Fruit fly (Drosophila melanogaster) whole organism, embryonic: Measurements from ENCODE around the gene Cys.
A peak's percentile ranks its signal among the peaks of the same experiment; 100 is the strongest.

Source experiments
- ATbp ChIP-seq: fragments of 200-800 bp; sonication (Bioruptor generic); optimal IDR thresholded peaks from 2 replicates; lab custom pipeline; 2017; ENCODE audit warnings: missing biosample characterization, mild to moderate bottlenecking, missing genetic modification characterization, missing genetic modification reagents
- Adf1 ChIP-seq: fragments of 200-800 bp; sonication (Bioruptor generic); IDR thresholded peaks from 2 replicates; pipeline ENCODE4 v1.3.6; 2022; ENCODE audit warnings: missing biosample characterization, missing genetic modification characterization
- BtbVII ChIP-seq: fragments of 200-800 bp; sonication (Bioruptor generic); optimal IDR thresholded peaks from 3 replicates; lab custom pipeline; 2017; ENCODE audit warnings: missing biosample characterization, mild to moderate bottlenecking, missing genetic modification characterization
- CG12071 ChIP-seq: fragments of 200-800 bp; sonication (Bioruptor generic); optimal IDR thresholded peaks from 3 replicates; lab custom pipeline; 2018; ENCODE audit warnings: missing biosample characterization, mild to moderate bottlenecking, missing genetic modification characterization
- CG12219 ChIP-seq: fragments of 200-800 bp; sonication (Bioruptor generic); optimal IDR thresholded peaks from 3 replicates; lab custom pipeline; 2018; ENCODE audit warnings: missing biosample characterization, mild to moderate bottlenecking, missing genetic modification characterization
- CG13296 ChIP-seq: fragments of 200-800 bp; sonication (Bioruptor generic); optimal IDR thresholded peaks from 3 replicates; lab custom pipeline; 2018; ENCODE audit warnings: missing biosample characterization, mild to moderate bottlenecking, missing genetic modification characterization
- CG14050 ChIP-seq: fragments of 200-800 bp; sonication (Bioruptor generic); IDR thresholded peaks from 3 replicates; pipeline ENCODE4 v1.3.6; 2022; ENCODE audit warnings: missing biosample characterization, missing genetic modification characterization
- CG15073 ChIP-seq: fragments of 200-800 bp; sonication (Bioruptor generic); optimal IDR thresholded peaks from 2 replicates; lab custom pipeline; 2016; ENCODE audit warnings: missing biosample characterization, missing genetic modification characterization
- CG15696 ChIP-seq: fragments of 200-800 bp; sonication (Bioruptor generic); optimal IDR thresholded peaks from 2 replicates; lab custom pipeline; 2019; ENCODE audit warnings: missing biosample characterization, mild to moderate bottlenecking, missing genetic modification characterization, moderate library complexity
- CG1647 ChIP-seq: fragments of 200-800 bp; sonication (Bioruptor generic); optimal IDR thresholded peaks from 3 replicates; lab custom pipeline; 2016; ENCODE audit warnings: missing biosample characterization, missing genetic modification characterization
- CG17359 ChIP-seq: fragments of 200-800 bp; sonication (Bioruptor generic); optimal IDR thresholded peaks from 3 replicates; lab custom pipeline; 2018; ENCODE audit warnings: missing biosample characterization, mild to moderate bottlenecking, missing genetic modification characterization, moderate library complexity
- CG17568 ChIP-seq: fragments of 200-800 bp; sonication (Bioruptor generic); optimal IDR thresholded peaks from 2 replicates; lab custom pipeline; 2018; ENCODE audit warnings: missing biosample characterization, mild to moderate bottlenecking, missing genetic modification characterization, moderate library complexity
- CG30431 ChIP-seq: fragments of 200-800 bp; sonication (Bioruptor generic); optimal IDR thresholded peaks from 2 replicates; lab custom pipeline; 2017; ENCODE audit warnings: missing biosample characterization, missing genetic modification characterization
- CG32767 ChIP-seq: fragments of 200-800 bp; sonication (Bioruptor generic); IDR thresholded peaks from 2 replicates; pipeline ENCODE4 v1.3.6; 2022; ENCODE audit warnings: missing biosample characterization, missing genetic modification characterization
- CG3726 ChIP-seq: fragments of 200-800 bp; sonication (Bioruptor generic); IDR thresholded peaks from 3 replicates; pipeline ENCODE4, ENCODE4 v1.3.6; 2022; ENCODE audit warnings: missing biosample characterization, missing genetic modification characterization
- CG4730 ChIP-seq: fragments of 200-800 bp; sonication (Bioruptor generic); IDR thresholded peaks from 2 replicates; pipeline ENCODE4 v1.3.6; 2022; ENCODE audit warnings: missing biosample characterization, missing genetic modification characterization
- CG5245 ChIP-seq: fragments of 200-800 bp; sonication (Bioruptor generic); optimal IDR thresholded peaks from 3 replicates; lab custom pipeline; 2016; ENCODE audit warnings: missing biosample characterization, missing genetic modification characterization
- CG7987 ChIP-seq: fragments of 200-800 bp; sonication (Bioruptor generic); optimal IDR thresholded peaks from 2 replicates; lab custom pipeline; 2018; ENCODE audit warnings: missing biosample characterization, mild to moderate bottlenecking, missing genetic modification characterization, moderate library complexity
- CG9727 ChIP-seq: fragments of 200-800 bp; sonication (Bioruptor generic); optimal IDR thresholded peaks from 3 replicates; lab custom pipeline; 2017; ENCODE audit warnings: missing biosample characterization, mild to moderate bottlenecking, missing genetic modification characterization
- Chrac-16 ChIP-seq: fragments of 200-800 bp; sonication (Bioruptor generic); optimal IDR thresholded peaks from 3 replicates; lab custom pipeline; 2016; ENCODE audit warnings: missing biosample characterization, missing genetic modification characterization
- D ChIP-seq, 2 experiments: fragments of 200-800 bp in 1 of 2; fragments of >200 bp in 1 of 2; sonication (Bioruptor generic) in 1 of 2; optimal IDR thresholded peaks; 2 replicates in 1 of 2; 3 replicates in 1 of 2; lab custom pipeline; 2017; ENCODE audit warnings: mild to moderate bottlenecking in 1 of 2, missing biosample characterization in 1 of 2, missing genetic modification characterization in 1 of 2, missing genetic modification reagents in 1 of 2
- Dp ChIP-seq: fragments of 200-800 bp; sonication (Bioruptor generic); optimal IDR thresholded peaks from 2 replicates; lab custom pipeline; 2018; ENCODE audit warnings: missing biosample characterization, mild to moderate bottlenecking, missing genetic modification characterization, moderate library complexity
- Eip74EF ChIP-seq, 2 experiments: fragments of 200-800 bp in 1 of 2; fragments of >200 bp in 1 of 2; sonication (Bioruptor generic) in 1 of 2; optimal IDR thresholded peaks; 2 replicates each; lab custom pipeline; 2017 to 2019; ENCODE audit warnings: missing biosample characterization in 2 of 2, missing genetic modification characterization in 2 of 2, mild to moderate bottlenecking in 1 of 2, moderate library complexity in 1 of 2
- Gsc ChIP-seq: fragments of 200-800 bp; sonication (Bioruptor generic); IDR thresholded peaks from 2 replicates; pipeline ENCODE4 v1.3.6; 2022; ENCODE audit warnings: missing biosample characterization, missing genetic modification characterization
- HLH4C ChIP-seq: fragments of 200-800 bp; sonication (Bioruptor generic); IDR thresholded peaks from 3 replicates; pipeline ENCODE4 v1.3.6; 2022; ENCODE audit warnings: missing biosample characterization, missing genetic modification characterization; ENCODE audit not compliant: partially characterized antibody
- HmgD ChIP-seq: fragments of 200-800 bp; sonication (Bioruptor generic); optimal IDR thresholded peaks from 3 replicates; lab custom pipeline; 2016; ENCODE audit warnings: missing biosample characterization, missing genetic modification characterization
- Mad ChIP-seq: fragments of 200-800 bp; sonication (Bioruptor generic); optimal IDR thresholded peaks from 2 replicates; lab custom pipeline; 2016; ENCODE audit warnings: missing biosample characterization, missing genetic modification characterization
- Pdp1 ChIP-seq, 2 experiments: fragments of 200-800 bp; sonication (Bioruptor generic); optimal IDR thresholded peaks; 3 replicates each; lab custom pipeline; 2016; ENCODE audit warnings: missing biosample characterization in 2 of 2, missing genetic modification characterization in 2 of 2, mild to moderate bottlenecking in 1 of 2, moderate library complexity in 1 of 2
- Poxn ChIP-seq: fragments of 200-800 bp; sonication (Bioruptor generic); IDR thresholded peaks from 2 replicates; pipeline ENCODE4 v1.3.6; 2022; ENCODE audit warnings: missing biosample characterization, missing genetic modification characterization
- Sox100B ChIP-seq: fragments of 200-800 bp; sonication (Bioruptor generic); optimal IDR thresholded peaks from 3 replicates; lab custom pipeline; 2018; ENCODE audit warnings: missing biosample characterization, mild to moderate bottlenecking, missing genetic modification characterization
- Stat92E ChIP-seq, 3 experiments: fragments of >200 bp in 2 of 3; fragments of 200-800 bp in 1 of 3; sonication (Bioruptor generic) in 1 of 3; optimal IDR thresholded peaks; 2 replicates each; lab custom pipeline; 2017 to 2019; ENCODE audit warnings: missing biosample characterization in 3 of 3, missing genetic modification characterization in 3 of 3, mild to moderate bottlenecking in 1 of 3, moderate library complexity in 1 of 3
- TFAM ChIP-seq: fragments of 200-800 bp; sonication (Bioruptor generic); optimal IDR thresholded peaks from 2 replicates; lab custom pipeline; 2017; ENCODE audit warnings: missing biosample characterization, missing genetic modification characterization, inconsistent platforms
- Vsx1 ChIP-seq: fragments of 200-800 bp; sonication (Bioruptor generic); optimal IDR thresholded peaks from 2 replicates; lab custom pipeline; 2017; ENCODE audit warnings: missing biosample characterization, mild to moderate bottlenecking, missing genetic modification characterization, missing genetic modification reagents
- bcd ChIP-seq: fragments of 200-800 bp; sonication (Bioruptor generic); optimal IDR thresholded peaks from 2 replicates; lab custom pipeline; 2017; ENCODE audit warnings: missing biosample characterization, mild to moderate bottlenecking, missing genetic modification characterization
- caup ChIP-seq: fragments of 200-800 bp; sonication (Bioruptor generic); optimal IDR thresholded peaks from 3 replicates; lab custom pipeline; 2017; ENCODE audit warnings: missing biosample characterization, mild to moderate bottlenecking, missing genetic modification characterization, moderate library complexity; ENCODE audit not compliant: severe bottlenecking
- cwo ChIP-seq: fragments of 200-800 bp; sonication (Bioruptor generic); optimal IDR thresholded peaks from 3 replicates; lab custom pipeline; 2017; ENCODE audit warnings: missing biosample characterization, missing genetic modification characterization, mild to moderate bottlenecking, moderate library complexity, missing genetic modification reagents
- gcm2 ChIP-seq: fragments of 200-800 bp; sonication (Bioruptor generic); optimal IDR thresholded peaks from 2 replicates; lab custom pipeline; 2016; ENCODE audit warnings: missing biosample characterization, missing genetic modification characterization
- mirr ChIP-seq: fragments of 200-800 bp; sonication (Bioruptor generic); optimal IDR thresholded peaks from 3 replicates; lab custom pipeline; 2018; ENCODE audit warnings: missing biosample characterization, mild to moderate bottlenecking, missing genetic modification characterization
- mld ChIP-seq: fragments of 200-800 bp; sonication (Bioruptor generic); IDR thresholded peaks from 3 replicates; pipeline ENCODE4 v1.3.6; 2022; ENCODE audit warnings: missing biosample characterization, missing genetic modification characterization; ENCODE audit not compliant: partially characterized antibody
- otp ChIP-seq: fragments of 200-800 bp; sonication (Bioruptor generic); IDR thresholded peaks from 3 replicates; pipeline ENCODE4, ENCODE4 v1.3.6; 2022; ENCODE audit warnings: missing biosample characterization, missing genetic modification characterization
- p53 ChIP-seq: fragments of 200-800 bp; sonication (Bioruptor generic); optimal IDR thresholded peaks from 2 replicates; lab custom pipeline; 2016; ENCODE audit warnings: missing biosample characterization, missing genetic modification characterization
- pho ChIP-seq: fragments of 200-800 bp; sonication (Bioruptor generic); optimal IDR thresholded peaks from 2 replicates; lab custom pipeline; 2016; ENCODE audit warnings: missing biosample characterization, missing genetic modification characterization
- salm ChIP-seq: fragments of 200-800 bp; sonication (Bioruptor generic); optimal IDR thresholded peaks from 2 replicates; lab custom pipeline; 2018; ENCODE audit warnings: missing biosample characterization, mild to moderate bottlenecking, missing genetic modification characterization
- slp2 ChIP-seq: fragments of 200-800 bp; sonication (Bioruptor generic); optimal IDR thresholded peaks from 2 replicates; lab custom pipeline; 2016; ENCODE audit warnings: missing biosample characterization, missing genetic modification characterization
- so ChIP-seq: fragments of 200-800 bp; sonication (Bioruptor generic); IDR thresholded peaks from 3 replicates; pipeline ENCODE4 v1.3.6; 2022; ENCODE audit warnings: missing biosample characterization, missing genetic modification characterization
- sob ChIP-seq: fragments of 200-800 bp; sonication (Bioruptor generic); IDR thresholded peaks from 2 replicates; pipeline ENCODE4 v1.3.6; 2022; ENCODE audit warnings: missing biosample characterization, missing genetic modification characterization
- usp ChIP-seq: fragments of >200 bp; optimal IDR thresholded peaks from 2 replicates; lab custom pipeline; 2017; ENCODE audit warnings: missing biosample characterization, missing genetic modification characterization
- wdn ChIP-seq: fragments of 200-800 bp; sonication (Bioruptor generic); IDR thresholded peaks from 2 replicates; pipeline ENCODE4 v1.3.6; 2022; ENCODE audit warnings: missing biosample characterization, missing genetic modification characterization

Cys gene

dm6 chr3R:14608892-14609692, 39.6 kb upstream of the Cys start, which contains the start of gene CG14853 (continued):
- peak; percentile 56 for TF ChIP-seq CG30431 (GFP tag; lab: Kevin White, UChicago)
- TF ChIP-seq cwo (GFP tag; lab: Kevin White, UChicago), result peak; percentile 38
- no peak for TF ChIP-seq CG15696 (tag; lab: Kevin White, UChicago)
- TF ChIP-seq usp (GFP tag; lab: Kevin White, UChicago), result no peak
- peak; percentile 63 for TF ChIP-seq CG17568
- no peak for TF ChIP-seq Dp (GFP tag; lab: Kevin White, UChicago)
- no peak for TF ChIP-seq D (optimal IDR thresholded peaks at IDR 0.05; lab: Kevin White, UChicago)
- peak; percentile 52 for TF ChIP-seq D (GFP tag; optimal IDR thresholded peaks at IDR 0.05; lab: Kevin White, UChicago)
- peak; percentile 80 for TF ChIP-seq CG14050
- peak; percentile 87 for TF ChIP-seq CG7987 (GFP tag; lab: Kevin White, UChicago)
- peak; percentile 28 for TF ChIP-seq CG9727 (GFP tag; lab: Kevin White, UChicago)
- TF ChIP-seq otp (GFP tag; lab: Robert Waterston, UW), result peak; percentile 40
- peak in 1 of 2 experiments; percentile 80 for TF ChIP-seq Eip74EF (GFP tag; optimal IDR thresholded peaks at IDR 0.05; lab: Kevin White, UChicago)
- TF ChIP-seq CG1647 (GFP tag; lab: Kevin White, UChicago), result no peak
- no peak for TF ChIP-seq Stat92E (GFP tag; optimal IDR thresholded peaks at IDR 0.05; lab: Kevin White, UChicago)
- TF ChIP-seq slp2 (GFP tag; lab: Kevin White, UChicago), result no peak
- TF ChIP-seq pho (GFP tag; lab: Kevin White, UChicago), result peak; percentile 6
- TF ChIP-seq ATbp (GFP tag; lab: Kevin White, UChicago), result peak; percentile 76
- TF ChIP-seq bcd (GFP tag; lab: Kevin White, UChicago), result peak; percentile 58
- TF ChIP-seq CG32767 (GFP tag; lab: Robert Waterston, UW), result peak; percentile 81
- TF ChIP-seq Sox100B (GFP tag; lab: Kevin White, UChicago), result peak; percentile 75
- TF ChIP-seq CG17359 (tag; lab: Kevin White, UChicago), result peak; percentile 84
- no peak for TF ChIP-seq gcm2 (GFP tag; lab: Kevin White, UChicago)
- TF ChIP-seq mirr (GFP tag; lab: Kevin White, UChicago), result peak; percentile 78
- TF ChIP-seq BtbVII (GFP tag; lab: Kevin White, UChicago), result peak; percentile 62
- no peak for TF ChIP-seq HLH4C
- TF ChIP-seq HmgD, result no peak
- peak; percentile 42; the same call in 1 of the 2 replicates for TF ChIP-seq Adf1 (GFP tag; lab: Robert Waterston, UW)
- TF ChIP-seq CG5245, result no peak
- no peak for TF ChIP-seq salm (tag; lab: Kevin White, UChicago)
- TF ChIP-seq CG4730 (GFP tag; lab: Robert Waterston, UW), result peak; percentile 53
- peak in 1 of 2 experiments; percentile 45 for TF ChIP-seq Pdp1 (GFP tag; optimal IDR thresholded peaks at IDR 0.05; lab: Kevin White, UChicago)
- TF ChIP-seq p53 (GFP tag; lab: Kevin White, UChicago), result no peak
- TF ChIP-seq CG13296 (GFP tag; lab: Kevin White, UChicago), result peak; percentile 79
- TF ChIP-seq caup (GFP tag; lab: Kevin White, UChicago), result peak; percentile 81
- 0 out of 2 replicates have a peak, but pooled peaks have one; percentile 5 for TF ChIP-seq wdn (GFP tag; lab: Robert Waterston, UW)
- peak; percentile 55 for TF ChIP-seq Vsx1 (GFP tag; lab: Kevin White, UChicago)
- TF ChIP-seq mld (GFP tag; lab: Robert Waterston, UW), result no peak
- no peak for TF ChIP-seq Poxn (GFP tag; lab: Robert Waterston, UW)
- peak; percentile 68; the same call in 2 of the 3 replicates for TF ChIP-seq so (GFP tag; lab: Robert Waterston, UW)
- TF ChIP-seq Chrac-16, result peak; percentile 69
- no peak for TF ChIP-seq Mad (GFP tag; lab: Kevin White, UChicago)
- no peak for TF ChIP-seq CG3726 (GFP tag; lab: Robert Waterston, UW)
- peak; percentile 71 for TF ChIP-seq CG12219 (GFP tag; lab: Kevin White, UChicago)
- no peak for TF ChIP-seq TFAM (GFP tag; lab: Kevin White, UChicago)
- no peak for TF ChIP-seq CG15073 (GFP tag; lab: Kevin White, UChicago)
- peak; percentile 88 for TF ChIP-seq CG12071 (GFP tag; lab: Kevin White, UChicago)
- no peak for TF ChIP-seq Gsc (GFP tag; lab: Robert Waterston, UW)
- peak; percentile 66 for TF ChIP-seq sob (GFP tag; lab: Robert Waterston, UW)
